Fruit fly (Drosophila melanogaster): ENCODE measurements around the gene Trpml.
"Not testable (repeated sequence)": the region's sequence is repeated elsewhere in the genome, so short reads cannot be mapped to it uniquely, and the experiment has no call there.

Trpml gene

dm6 chr3L:19718228-19718627 is at the start of gene Trpml:
Gene Trpml (minus strand): TSS chr3L:19718328.
- TF ChIP-seq Hr96, CG12768, CG7045 (GFP tag; optimal IDR thresholded peaks at IDR 0.05): not testable (repeated sequence)

- not testable (repeated sequence) for TF ChIP-seq Clk (GFP tag; optimal IDR thresholded peaks at IDR 0.05); cnc (optimal IDR thresholded peaks at IDR 0.05); CG7101 (tag; optimal IDR thresholded peaks at IDR 0.05)
Observed at dm6 chr3L:19760109-19760508, 42.0 kb upstream of the Trpml start, which contains the start of gene Vtld. Gene Vtld (plus strand): TSS chr3L:19760409.

DNA sequence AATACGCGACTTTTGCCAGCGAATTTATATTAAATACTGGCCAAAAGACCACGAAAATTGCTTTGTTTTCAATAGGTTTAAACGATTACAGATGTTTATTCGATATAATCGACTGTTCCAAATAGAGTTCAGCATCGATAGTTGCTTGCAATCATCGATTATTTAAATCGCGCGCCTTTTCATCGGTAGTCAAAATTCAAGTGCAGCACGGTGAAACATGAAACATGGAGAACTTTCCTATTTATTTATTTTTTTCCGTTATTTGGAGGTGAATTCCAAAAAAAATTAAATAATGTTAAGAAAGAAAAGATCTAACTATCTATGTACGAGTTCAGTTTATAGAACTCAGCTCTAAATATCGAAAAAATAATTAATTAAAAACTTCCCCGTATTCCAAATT is 31.5 kb upstream of the Trpml start, which contains the start of gene CG42638:
CG42638 (minus strand) TSS at position 101 of the 400 bp plus-strand sequence.
- not testable (repeated sequence) for TF ChIP-seq CG33017 (tag; optimal IDR thresholded peaks at IDR 0.05); Mnt (GFP tag; optimal IDR thresholded peaks at IDR 0.05); Clk (GFP tag; optimal IDR thresholded peaks at IDR 0.05)

dm6 chr3L:19728694-19729093 is 10.6 kb upstream of the Trpml start, which contains the start of gene CG42529:
Gene CG42529 (plus strand): TSS chr3L:19728994.
- not testable (repeated sequence) for TF ChIP-seq Clk, CG12768, cic (GFP tag; optimal IDR thresholded peaks at IDR 0.05)

- no peak for TF ChIP-seq tj (GFP tag; optimal IDR thresholded peaks at IDR 0.05)
- TF ChIP-seq CG12768 (GFP tag; optimal IDR thresholded peaks at IDR 0.05): no peak
- peak; percentile 56 for TF ChIP-seq pad (GFP tag; optimal IDR thresholded peaks at IDR 0.05)
Observed at dm6 chr3L:19707570-19708146, 10.5 kb downstream of the Trpml start, which contains the start of gene serp. Gene serp (minus strand): TSS chr3L:19708015.

DNA sequence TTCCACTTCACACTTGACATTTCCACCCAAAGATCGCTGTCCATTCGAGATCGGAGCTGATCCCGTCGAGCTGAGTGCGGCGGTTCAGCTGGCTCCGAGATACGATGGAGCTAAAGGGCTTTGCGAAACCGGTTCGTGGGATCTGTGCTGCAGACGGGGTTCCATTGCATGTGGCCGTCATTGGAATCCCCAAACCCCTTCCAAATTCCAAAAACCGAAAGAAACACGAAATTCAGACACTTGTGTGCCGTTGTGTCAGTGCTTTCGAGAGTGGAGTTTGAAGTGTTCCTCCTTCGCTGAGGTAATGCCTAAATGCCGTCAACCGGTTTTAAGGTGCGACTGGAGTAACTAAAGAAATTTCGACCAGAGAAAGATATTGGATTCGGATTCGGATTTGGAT is 13.3 kb downstream of the Trpml start:
- TF ChIP-seq CG12768 (GFP tag; optimal IDR thresholded peaks at IDR 0.05) (no peak), CG5204 (GFP tag; optimal IDR thresholded peaks at IDR 0.05) (no peak), CG7101 (tag; optimal IDR thresholded peaks at IDR 0.05) (no peak), Mnt (GFP tag; optimal IDR thresholded peaks at IDR 0.05) (no peak), tj (GFP tag; optimal IDR thresholded peaks at IDR 0.05) (no peak), CG7045 (GFP tag; optimal IDR thresholded peaks at IDR 0.05) (no peak), CG33017 (tag; optimal IDR thresholded peaks at IDR 0.05) (no peak), Clk (GFP tag; optimal IDR thresholded peaks at IDR 0.05) (no peak), CG11617 (GFP tag; optimal IDR thresholded peaks at IDR 0.05) (no peak), toe (GFP tag; optimal IDR thresholded peaks at IDR 0.05) (no peak), CG14711 (tag; optimal IDR thresholded peaks at IDR 0.05) (no peak)

DNA sequence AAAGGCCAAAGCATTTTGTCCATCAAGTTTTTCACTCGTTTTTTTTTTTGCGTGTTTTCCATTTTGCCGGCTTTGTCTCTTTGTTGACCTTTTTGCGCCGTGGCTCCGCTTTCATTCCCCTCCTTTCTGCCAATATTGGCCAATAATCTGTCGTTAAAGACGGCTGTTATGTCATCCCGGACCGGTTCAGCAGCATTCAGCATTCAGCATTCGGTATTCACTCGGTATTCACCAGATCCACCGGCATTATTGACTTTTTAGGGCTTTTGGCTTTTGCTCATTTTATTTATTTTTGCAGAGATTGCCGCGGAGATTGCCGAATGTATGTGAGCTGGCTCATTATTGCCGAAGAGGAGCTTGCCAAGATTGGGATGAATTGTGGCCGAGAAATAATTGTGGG is 14.8 kb downstream of the Trpml start:
- TF ChIP-seq Crg-1 (GFP tag; optimal IDR thresholded peaks at IDR 0.05) (no peak), bab1 (GFP tag; optimal IDR thresholded peaks at IDR 0.05) (no peak)

- TF ChIP-seq CG14711 (tag; optimal IDR thresholded peaks at IDR 0.05) (no peak), cnc (optimal IDR thresholded peaks at IDR 0.05) (no peak), Hr96 (GFP tag; optimal IDR thresholded peaks at IDR 0.05) (no peak), tj (GFP tag; optimal IDR thresholded peaks at IDR 0.05) (no peak), ovo (GFP tag; optimal IDR thresholded peaks at IDR 0.05) (no peak), CG7101 (tag; optimal IDR thresholded peaks at IDR 0.05) (no peak), bab1 (GFP tag; optimal IDR thresholded peaks at IDR 0.05) (no peak), CG11617 (GFP tag; optimal IDR thresholded peaks at IDR 0.05) (no peak), cic (GFP tag; optimal IDR thresholded peaks at IDR 0.05) (no peak), Clk (GFP tag; optimal IDR thresholded peaks at IDR 0.05) (no peak), CG7045 (GFP tag; optimal IDR thresholded peaks at IDR 0.05) (no peak), Mnt (GFP tag; optimal IDR thresholded peaks at IDR 0.05) (no peak), toe (GFP tag; optimal IDR thresholded peaks at IDR 0.05) (no peak), pad (GFP tag; optimal IDR thresholded peaks at IDR 0.05) (no peak), CG1620 (GFP tag; optimal IDR thresholded peaks at IDR 0.05) (no peak), kay (GFP tag; ENCODE audit: borderline replicate concordance) (no peak), CG33017 (tag; optimal IDR thresholded peaks at IDR 0.05) (no peak), Crg-1 (GFP tag; optimal IDR thresholded peaks at IDR 0.05) (no peak), CG5204 (GFP tag; optimal IDR thresholded peaks at IDR 0.05) (no peak)
Observed at dm6 chr3L:19701662-19702061, 16.5 kb downstream of the Trpml start.
